Fruit fly (Drosophila melanogaster) whole organism, embryonic: ENCODE results near the gene Atx-1.

Experiments used
- Aef1 ChIP-seq: fragments of 200-800 bp; sonication (Bioruptor generic); IDR thresholded peaks from 3 replicates; pipeline ENCODE4 v1.3.6; 2022; ENCODE audit warnings: missing biosample characterization, missing genetic modification characterization
- CG10366 ChIP-seq: fragments of 200-800 bp; sonication (Bioruptor generic); IDR thresholded peaks from 2 replicates; pipeline ENCODE4 v1.3.6; 2022; ENCODE audit warnings: missing biosample characterization, missing genetic modification characterization
- CG11504 ChIP-seq: fragments of 200-800 bp; sonication (Bioruptor generic); optimal IDR thresholded peaks from 3 replicates; lab custom pipeline; 2019; ENCODE audit warnings: missing biosample characterization, mild to moderate bottlenecking, missing genetic modification characterization, moderate library complexity
- CG11560 ChIP-seq: fragments of 200-800 bp; sonication (Bioruptor generic); IDR thresholded peaks from 3 replicates; pipeline ENCODE4 v1.3.6; 2022; ENCODE audit warnings: missing biosample characterization, missing genetic modification characterization
- CG12236 ChIP-seq: fragments of 200-800 bp; sonication (Bioruptor generic); optimal IDR thresholded peaks from 2 replicates; lab custom pipeline; 2016; ENCODE audit warnings: missing biosample characterization, missing genetic modification characterization
- CG1647 ChIP-seq: fragments of 200-800 bp; sonication (Bioruptor generic); optimal IDR thresholded peaks from 3 replicates; lab custom pipeline; 2016; ENCODE audit warnings: missing biosample characterization, missing genetic modification characterization
- CG2129 ChIP-seq: fragments of 200-800 bp; sonication (Bioruptor generic); IDR thresholded peaks from 2 replicates; pipeline ENCODE4 v1.3.6; 2022; ENCODE audit warnings: missing biosample characterization, missing genetic modification characterization; ENCODE audit not compliant: partially characterized antibody
- CG2199 ChIP-seq: fragments of 200-800 bp; sonication (Bioruptor generic); IDR thresholded peaks from 3 replicates; pipeline ENCODE4 v1.3.6; 2022; ENCODE audit warnings: missing biosample characterization, missing genetic modification characterization
- CG2202 ChIP-seq: fragments of 200-800 bp; sonication (Bioruptor generic); optimal IDR thresholded peaks from 2 replicates; lab custom pipeline; 2018; ENCODE audit warnings: missing biosample characterization, mild to moderate bottlenecking, missing genetic modification characterization
- CG4282 ChIP-seq: fragments of 200-800 bp; sonication (Bioruptor generic); optimal IDR thresholded peaks from 2 replicates; lab custom pipeline; 2016; ENCODE audit warnings: missing biosample characterization, missing genetic modification characterization
- CG4360 ChIP-seq: fragments of 200-800 bp; sonication (Bioruptor generic); IDR thresholded peaks from 2 replicates; pipeline ENCODE4 v1.3.6; 2022; ENCODE audit warnings: missing biosample characterization, missing genetic modification characterization
- CG4404 ChIP-seq: fragments of 200-800 bp; sonication (Bioruptor generic); IDR thresholded peaks from 2 replicates; pipeline ENCODE4 v1.3.6; 2022; ENCODE audit warnings: missing biosample characterization, missing genetic modification characterization
- CG8281 ChIP-seq: fragments of 200-800 bp; sonication (Bioruptor generic); optimal IDR thresholded peaks from 2 replicates; lab custom pipeline; 2018; ENCODE audit warnings: missing biosample characterization, mild to moderate bottlenecking, missing genetic modification characterization, moderate library complexity
- CG8290 ChIP-seq, 3 experiments: fragments of 200-800 bp; sonication (Bioruptor generic); optimal IDR thresholded peaks; 2 replicates each; lab custom pipeline; 2016 to 2019; ENCODE audit warnings: missing biosample characterization in 3 of 3, missing genetic modification characterization in 3 of 3, mild to moderate bottlenecking in 2 of 3, moderate library complexity in 1 of 3
- CG8944 ChIP-seq: fragments of 200-800 bp; sonication (Bioruptor generic); optimal IDR thresholded peaks from 3 replicates; lab custom pipeline; 2016; ENCODE audit warnings: missing biosample characterization, missing genetic modification characterization
- CG9727 ChIP-seq: fragments of 200-800 bp; sonication (Bioruptor generic); optimal IDR thresholded peaks from 3 replicates; lab custom pipeline; 2017; ENCODE audit warnings: missing biosample characterization, mild to moderate bottlenecking, missing genetic modification characterization
- CG9797 ChIP-seq: fragments of 200-800 bp; sonication (Bioruptor generic); optimal IDR thresholded peaks from 3 replicates; lab custom pipeline; 2018; ENCODE audit warnings: missing biosample characterization, mild to moderate bottlenecking, missing genetic modification characterization
- CG9876 ChIP-seq: fragments of 200-800 bp; sonication (Bioruptor generic); optimal IDR thresholded peaks from 2 replicates; lab custom pipeline; 2016; ENCODE audit warnings: missing biosample characterization, missing genetic modification characterization
- CHES-1-like ChIP-seq: fragments of 200-800 bp; sonication (Bioruptor generic); optimal IDR thresholded peaks from 2 replicates; lab custom pipeline; 2016; ENCODE audit warnings: missing biosample characterization, missing genetic modification characterization
- CTCF ChIP-seq: fragments of 200-800 bp; sonication (Bioruptor generic); optimal IDR thresholded peaks from 2 replicates; lab custom pipeline; 2017; ENCODE audit warnings: missing biosample characterization, mild to moderate bottlenecking, missing genetic modification characterization, moderate library complexity
- D ChIP-seq, 2 experiments: fragments of 200-800 bp in 1 of 2; fragments of >200 bp in 1 of 2; sonication (Bioruptor generic) in 1 of 2; optimal IDR thresholded peaks; 2 replicates in 1 of 2; 3 replicates in 1 of 2; lab custom pipeline; 2017; ENCODE audit warnings: mild to moderate bottlenecking in 1 of 2, missing biosample characterization in 1 of 2, missing genetic modification characterization in 1 of 2, missing genetic modification reagents in 1 of 2
- Dip3 ChIP-seq: fragments of 200-800 bp; sonication (Bioruptor generic); optimal IDR thresholded peaks from 3 replicates; lab custom pipeline; 2016; ENCODE audit warnings: missing biosample characterization, missing genetic modification characterization
- Dll ChIP-seq: fragments of 200-800 bp; sonication (Bioruptor generic); IDR thresholded peaks from 4 replicates; pipeline ENCODE4 v1.3.6; 2022; ENCODE audit warnings: missing biosample characterization, missing genetic modification characterization; ENCODE audit not compliant: partially characterized antibody
- HHEX ChIP-seq: fragments of 200-800 bp; sonication (Bioruptor generic); optimal IDR thresholded peaks from 3 replicates; lab custom pipeline; 2017; ENCODE audit warnings: missing biosample characterization, mild to moderate bottlenecking, missing genetic modification characterization, missing genetic modification reagents
- HLH3B ChIP-seq: fragments of 200-800 bp; sonication (Bioruptor generic); IDR thresholded peaks from 2 replicates; pipeline ENCODE4 v1.3.6; 2022; ENCODE audit warnings: missing biosample characterization, missing genetic modification characterization
- HLH54F ChIP-seq: fragments of 200-800 bp; sonication (Bioruptor generic); optimal IDR thresholded peaks from 3 replicates; lab custom pipeline; 2016; ENCODE audit warnings: missing biosample characterization, missing genetic modification characterization
- Neu2 ChIP-seq: fragments of 200-800 bp; sonication (Bioruptor generic); optimal IDR thresholded peaks from 3 replicates; lab custom pipeline; 2016; ENCODE audit warnings: missing biosample characterization, missing genetic modification characterization, borderline replicate concordance
- Nf-YC ChIP-seq: fragments of 200-800 bp; optimal IDR thresholded peaks from 3 replicates; lab custom pipeline; 2019; ENCODE audit warnings: missing biosample characterization, mild to moderate bottlenecking, missing genetic modification characterization, moderate library complexity
- Sin3A ChIP-seq: fragments of >200 bp; optimal IDR thresholded peaks from 2 replicates; lab custom pipeline; 2018
- Sry-β ChIP-seq: fragments of 200-800 bp; sonication (Bioruptor generic); optimal IDR thresholded peaks from 2 replicates; lab custom pipeline; 2018; ENCODE audit warnings: missing biosample characterization, mild to moderate bottlenecking, missing genetic modification characterization, moderate library complexity
- Stat92E ChIP-seq, 3 experiments: fragments of >200 bp in 2 of 3; fragments of 200-800 bp in 1 of 3; sonication (Bioruptor generic) in 1 of 3; optimal IDR thresholded peaks; 2 replicates each; lab custom pipeline; 2017 to 2019; ENCODE audit warnings: missing biosample characterization in 3 of 3, missing genetic modification characterization in 3 of 3, mild to moderate bottlenecking in 1 of 3, moderate library complexity in 1 of 3
- Xbp1 ChIP-seq: fragments of 200-800 bp; sonication (Bioruptor generic); optimal IDR thresholded peaks from 3 replicates; lab custom pipeline; 2016; ENCODE audit warnings: missing biosample characterization, mild to moderate bottlenecking, missing genetic modification characterization
- Xrp1 ChIP-seq: fragments of 200-800 bp; sonication (Bioruptor generic); IDR thresholded peaks from 2 replicates; pipeline ENCODE4 v1.3.6; 2022; ENCODE audit warnings: missing biosample characterization, missing genetic modification characterization
- cg ChIP-seq: fragments of 200-800 bp; sonication (Bioruptor generic); optimal IDR thresholded peaks from 3 replicates; lab custom pipeline; 2019; ENCODE audit warnings: missing biosample characterization, mild to moderate bottlenecking, missing genetic modification characterization, moderate library complexity
- chif ChIP-seq, 2 experiments: fragments of 200-800 bp; sonication (Bioruptor generic); optimal IDR thresholded peaks; 3 replicates each; lab custom pipeline; 2016; ENCODE audit warnings: missing biosample characterization in 2 of 2, missing genetic modification characterization in 2 of 2
- hb ChIP-seq: fragments of 200-800 bp; sonication (Bioruptor generic); IDR thresholded peaks from 3 replicates; pipeline ENCODE4 v1.3.6; 2022; ENCODE audit warnings: missing biosample characterization, missing genetic modification characterization; ENCODE audit not compliant: partially characterized antibody
- inv ChIP-seq: fragments of 200-800 bp; sonication (Bioruptor generic); IDR thresholded peaks from 2 replicates; pipeline ENCODE4 v1.3.6; 2022; ENCODE audit warnings: missing biosample characterization, missing genetic modification characterization; ENCODE audit not compliant: partially characterized antibody
- jumu ChIP-seq: fragments of 200-800 bp; sonication (Bioruptor generic); optimal IDR thresholded peaks from 3 replicates; lab custom pipeline; 2016; ENCODE audit warnings: missing biosample characterization, missing genetic modification characterization
- klu ChIP-seq: fragments of 200-800 bp; sonication (Bioruptor generic); IDR thresholded peaks from 2 replicates; pipeline ENCODE4 v1.3.6; 2022; ENCODE audit warnings: missing biosample characterization, missing genetic modification characterization
- lola ChIP-seq, 3 experiments: fragments of >200 bp in 2 of 3; fragments of 200-800 bp in 1 of 3; sonication (Bioruptor generic) in 1 of 3; optimal IDR thresholded peaks; 2 replicates each; lab custom pipeline; 2017 to 2019; ENCODE audit warnings: missing biosample characterization in 3 of 3, missing genetic modification characterization in 3 of 3, mild to moderate bottlenecking in 1 of 3, moderate library complexity in 1 of 3
- lov ChIP-seq, 2 experiments: fragments of 200-800 bp in 1 of 2; fragments of >200 bp in 1 of 2; sonication (Bioruptor generic) in 1 of 2; IDR thresholded peaks in 1 of 2; optimal IDR thresholded peaks in 1 of 2; 2 replicates in 1 of 2; 3 replicates in 1 of 2; pipeline versions ENCODE4 v1.3.6 to Lab custom; 2017 to 2022; ENCODE audit warnings: missing biosample characterization in 1 of 2, missing genetic modification characterization in 1 of 2
- mld ChIP-seq: fragments of 200-800 bp; sonication (Bioruptor generic); IDR thresholded peaks from 3 replicates; pipeline ENCODE4 v1.3.6; 2022; ENCODE audit warnings: missing biosample characterization, missing genetic modification characterization; ENCODE audit not compliant: partially characterized antibody
- pb ChIP-seq: fragments of 200-800 bp; sonication (Bioruptor generic); optimal IDR thresholded peaks from 3 replicates; lab custom pipeline; 2016; ENCODE audit warnings: missing biosample characterization, missing genetic modification characterization
- repo ChIP-seq: fragments of 200-800 bp; sonication (Bioruptor generic); optimal IDR thresholded peaks from 2 replicates; lab custom pipeline; 2016; ENCODE audit warnings: missing biosample characterization, missing genetic modification characterization
- sens-2 ChIP-seq: fragments of 200-800 bp; sonication (Bioruptor generic); IDR thresholded peaks from 2 replicates; pipeline ENCODE4 v1.3.6; 2022; ENCODE audit warnings: missing biosample characterization, missing genetic modification characterization
- seq ChIP-seq: fragments of 200-800 bp; sonication (Bioruptor generic); IDR thresholded peaks from 2 replicates; pipeline ENCODE4 v1.3.6; 2022; ENCODE audit warnings: missing biosample characterization, missing genetic modification characterization
- ssp ChIP-seq: fragments of 200-800 bp; sonication (Bioruptor generic); IDR thresholded peaks from 2 replicates; pipeline ENCODE4 v1.3.6; 2022; ENCODE audit warnings: missing biosample characterization, missing genetic modification characterization
- twi ChIP-seq: fragments of 200-800 bp; optimal IDR thresholded peaks from 2 replicates; lab custom pipeline; 2019; ENCODE audit warnings: missing biosample characterization, mild to moderate bottlenecking, missing genetic modification characterization, moderate library complexity
- zfh1 ChIP-seq: fragments of 200-800 bp; sonication (Bioruptor generic); IDR thresholded peaks from 3 replicates; pipeline ENCODE4 v1.3.6; 2022; ENCODE audit warnings: missing biosample characterization, missing genetic modification characterization

The Atx-1 gene

dm6 chrX:6852574-6852973, 29.6 kb downstream of the Atx-1 start (continued):
- TF ChIP-seq HHEX (peak; percentile 91), sens-2 (GFP tag; lab: Robert Waterston, UW) (peak; percentile 69), CTCF (GFP tag; lab: Kevin White, UChicago) (peak; percentile 73), CG8944 (GFP tag; lab: Kevin White, UChicago) (peak; percentile 90), CG11560 (tag; lab: Robert Waterston, UW) (peak; percentile 64), Sin3A (peak; percentile 43), CG9797 (GFP tag; lab: Kevin White, UChicago) (peak; percentile 49), Dip3 (GFP tag; lab: Kevin White, UChicago) (peak; percentile 93), CG4282 (peak; percentile 75), CG12236 (GFP tag; lab: Kevin White, UChicago) (peak; percentile 76), CG9727 (GFP tag; lab: Kevin White, UChicago) (peak; percentile 86), CG4404 (peak; percentile 67), hb (GFP tag; lab: Robert Waterston, UW) (no peak), pb (peak; percentile 91), cg (GFP tag; lab: Kevin White, UChicago) (no peak), CG8281 (tag; lab: Kevin White, UChicago) (peak; percentile 73), repo (GFP tag; lab: Kevin White, UChicago) (peak; percentile 87), CG9876 (peak; percentile 83), Xrp1 (peak; percentile 89), lola (GFP tag; optimal IDR thresholded peaks at IDR 0.05; lab: Kevin White, UChicago) (peak in 2 of 3 experiments; percentile 86 to 99), CG8290 (GFP tag; optimal IDR thresholded peaks at IDR 0.05; lab: Kevin White, UChicago) (peak; percentile 71), CG8290 (tag; optimal IDR thresholded peaks at IDR 0.05; lab: Kevin White, UChicago) (peak; percentile 37 to 96), seq (GFP tag; lab: Robert Waterston, UW) (peak; percentile 86), zfh1 (GFP tag; lab: Robert Waterston, UW) (peak; percentile 83), CG1647 (GFP tag; lab: Kevin White, UChicago) (peak; percentile 92), CG2129 (no peak), chif (GFP tag; optimal IDR thresholded peaks at IDR 0.05; lab: Kevin White, UChicago) (peak; percentile 85 to 90), Neu2 (GFP tag; lab: Kevin White, UChicago) (peak; percentile 75), D (optimal IDR thresholded peaks at IDR 0.05; lab: Kevin White, UChicago) (no peak), D (GFP tag; optimal IDR thresholded peaks at IDR 0.05; lab: Kevin White, UChicago) (peak; percentile 81), CG4360 (GFP tag; lab: Robert Waterston, UW) (peak; percentile 59), CG2199 (GFP tag; lab: Robert Waterston, UW) (no peak), Stat92E (GFP tag; optimal IDR thresholded peaks at IDR 0.05; lab: Kevin White, UChicago) (peak in 1 of 3 experiments; percentile 11), CG2202 (tag; lab: Kevin White, UChicago) (peak; percentile 71), HLH54F (GFP tag; lab: Kevin White, UChicago) (peak; percentile 93), CG11504 (peak; percentile 92), twi (tag; lab: Kevin White, UChicago) (peak; percentile 79), Aef1 (GFP tag; lab: Robert Waterston, UW) (peak; percentile 87), Sry-β (GFP tag; lab: Kevin White, UChicago) (peak; percentile 50), inv (no peak), ssp (peak; percentile 96), Dll (GFP tag; lab: Robert Waterston, UW) (peak; percentile 67; the same call in 3 of the 4 replicates), CG10366 (GFP tag; lab: Robert Waterston, UW) (peak; percentile 77), klu (GFP tag; lab: Robert Waterston, UW) (peak; percentile 71), HLH3B (GFP tag; lab: Robert Waterston, UW) (peak; percentile 83), Nf-YC (tag; lab: Kevin White, UChicago) (peak; percentile 86), CHES-1-like (GFP tag; lab: Kevin White, UChicago) (peak; percentile 92), Xbp1 (GFP tag; lab: Kevin White, UChicago) (peak; percentile 92), lov (optimal IDR thresholded peaks at IDR 0.05; lab: Kevin White, UChicago) (no peak), lov (GFP tag; IDR thresholded peaks at IDR 0.05; lab: Robert Waterston, UW) (peak; percentile 43; the same call in 1 of the 3 replicates), jumu (GFP tag; lab: Kevin White, UChicago) (peak; percentile 92), mld (no peak)
